Worm (Caenorhabditis elegans) whole organism, L4 larva: ENCODE measurements around the gene C49C3.6.

Experiments used
- lin-1 ChIP-seq: fragments of 200-800 bp; sonication (Bioruptor generic); IDR thresholded peaks from 2 replicates; pipeline ENCODE4 v1.3.6; 2022; ENCODE audit warnings: missing genetic modification reagents, missing genetic modification characterization, missing compliant biosample characterization
- unc-62 ChIP-seq, 3 experiments: fragments of 150-350 bp in 1 of 3; sonication (generic microtip); optimal IDR thresholded peaks in 2 of 3; peaks in 1 of 3; 1 replicate in 1 of 3; 2 replicates in 2 of 3; lab custom pipeline; 2014 to 2017; ENCODE audit warnings: missing biosample characterization in 3 of 3, missing genetic modification characterization in 3 of 3, missing genetic modification reagents in 3 of 3, missing genotype in 1 of 3

The C49C3.6 gene

DNA sequence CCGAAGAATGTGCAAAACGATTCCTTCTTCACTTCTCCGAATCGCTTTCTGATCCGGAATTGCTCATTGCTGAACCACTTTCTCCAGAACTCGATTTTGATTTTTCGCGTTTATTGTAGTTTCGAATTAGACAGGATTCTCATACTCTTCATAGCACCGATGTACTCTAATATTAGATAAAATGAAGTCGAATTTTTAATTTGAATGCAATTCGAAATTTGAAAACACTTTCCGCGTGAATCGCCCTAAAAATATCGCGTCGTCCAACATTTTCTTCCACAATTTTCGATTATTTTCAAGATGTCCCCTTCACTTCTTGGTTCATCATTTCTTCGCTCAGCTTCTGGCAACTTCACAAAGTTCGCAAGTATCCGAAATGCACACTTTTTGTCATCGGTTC lies 50.7 kb downstream of the C49C3.6 start, which contains the start of gene C30H6.8:
TSS of gene C30H6.8 (plus strand) at position 301 of the 400 bp plus-strand sequence.
- TF ChIP-seq unc-62 (GFP tag; optimal IDR thresholded peaks at IDR 0.05 in 1 of 2; lab: Kevin White, UChicago) = peak in 1 of 2 experiments; percentile 80
- no peak for TF ChIP-seq unc-62 (tag; optimal IDR thresholded peaks at IDR 0.05; lab: Kevin White, UChicago)
- no peak for TF ChIP-seq lin-1 (GFP tag; lab: Robert Waterston, UW)
